Worm (Caenorhabditis elegans) whole organism, L4/young adult: ENCODE measurements around the gene K03D3.2.

Source experiments
- W03F9.2 ChIP-seq: fragments of 150-350 bp; optimal IDR thresholded peaks from 2 replicates; lab custom pipeline; 2014; ENCODE audit warnings: missing biosample characterization, missing genetic modification characterization
- dao-5 ChIP-seq: sonication (generic microtip); optimal IDR thresholded peaks from 2 replicates; lab custom pipeline; 2016; ENCODE audit warnings: missing genotype, missing genetic modification characterization, moderate library complexity, missing compliant biosample characterization
- him-1 ChIP-seq: sonication (generic microtip); optimal IDR thresholded peaks from 2 replicates; lab custom pipeline; 2016; ENCODE audit warnings: missing genotype, missing genetic modification reagents, missing genetic modification characterization, missing compliant biosample characterization

DNA sequence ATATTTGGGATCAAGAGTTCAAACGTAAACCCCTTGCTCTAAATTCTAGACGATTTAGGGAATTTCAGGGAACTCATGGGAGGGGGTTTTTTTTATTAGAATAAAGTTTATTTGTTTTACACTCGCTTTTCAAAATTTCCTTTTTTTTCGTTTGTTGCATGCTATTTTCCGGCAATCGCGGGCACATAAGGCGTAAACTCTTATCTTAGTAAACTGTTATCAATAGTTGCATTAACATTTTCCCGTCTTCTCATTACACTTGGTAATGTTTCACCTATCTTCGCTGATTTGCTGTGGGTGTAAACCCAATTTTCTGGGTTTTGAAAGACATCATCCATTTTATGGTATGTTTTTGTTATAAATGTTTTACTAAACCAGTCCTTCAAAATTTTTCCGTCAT is 34.5 kb downstream of the K03D3.2 start:
- no peak for TF ChIP-seq him-1 (tag; lab: Kevin White, UChicago)
- TF ChIP-seq W03F9.2 (tag; lab: Kevin White, UChicago), result no peak
- no peak for TF ChIP-seq dao-5
